Fruit fly (Drosophila melanogaster) whole organism, adult: ENCODE results near the gene Rat1.

ENCODE experiments used
- Crg-1 ChIP-seq: fragments of 200-800 bp; sonication (Bioruptor generic); optimal IDR thresholded peaks from 2 replicates; lab custom pipeline; 2016; ENCODE audit warnings: missing biosample characterization, missing genetic modification characterization
- ovo ChIP-seq: fragments of 200-800 bp; sonication (Bioruptor generic); optimal IDR thresholded peaks from 2 replicates; lab custom pipeline; 2016; ENCODE audit warnings: missing biosample characterization, missing genetic modification characterization
- pad ChIP-seq: fragments of 200-800 bp; sonication (Bioruptor generic); optimal IDR thresholded peaks from 3 replicates; lab custom pipeline; 2017; ENCODE audit warnings: missing biosample characterization, missing genetic modification characterization, mild to moderate bottlenecking, moderate library complexity, missing genetic modification reagents
- tj ChIP-seq: fragments of 200-800 bp; sonication (Bioruptor generic); optimal IDR thresholded peaks from 3 replicates; lab custom pipeline; 2017; ENCODE audit warnings: missing biosample characterization, mild to moderate bottlenecking, missing genetic modification characterization, moderate library complexity

dm6 chr2L:6941731-6942130, 33.8 kb downstream of the Rat1 start:
- TF ChIP-seq tj (GFP tag; lab: Kevin White, UChicago): no peak
- TF ChIP-seq pad (GFP tag; lab: Kevin White, UChicago): no peak
- TF ChIP-seq Crg-1 (GFP tag; lab: Kevin White, UChicago): no peak
- TF ChIP-seq ovo (GFP tag; lab: Kevin White, UChicago): no peak
